Fruit fly (Drosophila melanogaster): Measurements from ENCODE around the gene CG32107.

Gene CG32107

dm6 chr3L:12832355-12832881 lies 28.7 kb downstream of the CG32107 start (continued):
- no peak for TF ChIP-seq esg (GFP tag; conservative IDR thresholded peaks at IDR 0.05)
- TF ChIP-seq CG11504 (tag; optimal IDR thresholded peaks at IDR 0.05): peak; percentile 76
- TF ChIP-seq D19B (GFP tag; optimal IDR thresholded peaks at IDR 0.05): no peak
- TF ChIP-seq BtbVII (GFP tag; optimal IDR thresholded peaks at IDR 0.05): peak; percentile 8
- TF ChIP-seq Med (GFP tag): peak; percentile 81
- no peak for TF ChIP-seq Xrp1 (GFP tag; IDR thresholded peaks at IDR 0.05)
- no peak for TF ChIP-seq Dll (GFP tag; IDR thresholded peaks at IDR 0.05; ENCODE audit: partially characterized antibody)
- TF ChIP-seq CG5953 (GFP tag; IDR thresholded peaks at IDR 0.05): no peak
- TF ChIP-seq CG12744 (GFP tag; optimal IDR thresholded peaks at IDR 0.05): no peak
- no peak for TF ChIP-seq bigmax (GFP tag; optimal IDR thresholded peaks at IDR 0.05)
- peak; percentile 28; the same call in 1 of the 2 replicates for TF ChIP-seq Drgx (GFP tag; IDR thresholded peaks at IDR 0.05)
- no peak for TF ChIP-seq ssp (GFP tag; IDR thresholded peaks at IDR 0.05)
- TF ChIP-seq usp (GFP tag; optimal IDR thresholded peaks at IDR 0.05): no peak
- no peak for TF ChIP-seq Dip3 (GFP tag; optimal IDR thresholded peaks at IDR 0.05)
- no peak for TF ChIP-seq CG10959 (GFP tag; IDR thresholded peaks at IDR 0.05)
- no peak for TF ChIP-seq vnd (GFP tag; IDR thresholded peaks at IDR 0.05; ENCODE audit: partially characterized antibody)
- no peak for TF ChIP-seq CG11723 (GFP tag; optimal IDR thresholded peaks at IDR 0.05)
- TF ChIP-seq CG4404 (GFP tag; IDR thresholded peaks at IDR 0.05): no peak
- no peak for TF ChIP-seq her (GFP tag; optimal IDR thresholded peaks at IDR 0.05)
- TF ChIP-seq lbe (GFP tag; optimal IDR thresholded peaks at IDR 0.05): peak; percentile 20
- no peak for TF ChIP-seq CG17328 (GFP tag; IDR thresholded peaks at IDR 0.05)
- TF ChIP-seq dimm (GFP tag; IDR thresholded peaks at IDR 0.05): no peak
- TF ChIP-seq yki (optimal IDR thresholded peaks at IDR 0.05): peak; percentile 59
- no peak for TF ChIP-seq pzg (GFP tag; optimal IDR thresholded peaks at IDR 0.05)
- no peak for TF ChIP-seq exex (tag; optimal IDR thresholded peaks at IDR 0.05)
- peak; percentile 16; the same call in 1 of the 2 replicates for TF ChIP-seq Atf6 (GFP tag; IDR thresholded peaks at IDR 0.05)
- peak; percentile 77 for TF ChIP-seq nom (GFP tag; optimal IDR thresholded peaks at IDR 0.05)
- no peak for TF ChIP-seq H2.0 (GFP tag; IDR thresholded peaks at IDR 0.05)
- TF ChIP-seq CG17829 (tag; optimal IDR thresholded peaks at IDR 0.05): no peak
- TF ChIP-seq Ets97D (GFP tag; optimal IDR thresholded peaks at IDR 0.05): no peak
- no peak for TF ChIP-seq schlank (tag; optimal IDR thresholded peaks at IDR 0.05)
- TF ChIP-seq Dad (GFP tag; optimal IDR thresholded peaks at IDR 0.05): no peak
- no peak for TF ChIP-seq chif (GFP tag; optimal IDR thresholded peaks at IDR 0.05)
- TF ChIP-seq hkb (optimal IDR thresholded peaks at IDR 0.05): no peak
- TF ChIP-seq hkb (GFP tag; IDR thresholded peaks at IDR 0.05): peak; percentile 24; the same call in 1 of the 2 replicates
- no peak for TF ChIP-seq peb (GFP tag; IDR thresholded peaks at IDR 0.05)
- peak; percentile 19 for TF ChIP-seq CG6854 (GFP tag; optimal IDR thresholded peaks at IDR 0.05)
- TF ChIP-seq C15 (GFP tag; IDR thresholded peaks at IDR 0.05): no peak
- TF ChIP-seq bcd (GFP tag; optimal IDR thresholded peaks at IDR 0.05): no peak
- TF ChIP-seq CG33213 (GFP tag; optimal IDR thresholded peaks at IDR 0.05): no peak
- no peak for TF ChIP-seq mam (GFP tag; optimal IDR thresholded peaks at IDR 0.05)
- TF ChIP-seq CG14667 (GFP tag; IDR thresholded peaks at IDR 0.05): no peak
- no peak for TF ChIP-seq fd64A (GFP tag; optimal IDR thresholded peaks at IDR 0.05)
- TF ChIP-seq zf30C (GFP tag; optimal IDR thresholded peaks at IDR 0.05): no peak
- TF ChIP-seq CG12219 (GFP tag; optimal IDR thresholded peaks at IDR 0.05): no peak
- TF ChIP-seq CG2129 (GFP tag; IDR thresholded peaks at IDR 0.05; ENCODE audit: partially characterized antibody): no peak
- no peak for TF ChIP-seq jigr1 (GFP tag; IDR thresholded peaks at IDR 0.05)
- no peak for TF ChIP-seq CG4424 (GFP tag; optimal IDR thresholded peaks at IDR 0.05)
- TF ChIP-seq bab2 (GFP tag; optimal IDR thresholded peaks at IDR 0.05): no peak
- TF ChIP-seq Hr3 (GFP tag; optimal IDR thresholded peaks at IDR 0.05): no peak
- no peak for TF ChIP-seq CG11398 (GFP tag; optimal IDR thresholded peaks at IDR 0.05)
- TF ChIP-seq gsb-n (tag; optimal IDR thresholded peaks at IDR 0.05): no peak
- TF ChIP-seq CG6175 (GFP tag; IDR thresholded peaks at IDR 0.05): no peak
